Fruit fly (Drosophila melanogaster) whole organism, prepupa: ENCODE results near the gene CG2608.
A peak's percentile ranks its signal among the peaks of the same experiment; 100 is the strongest.

Source experiments
- Blimp-1 ChIP-seq: fragments of 200-800 bp; sonication (Bioruptor generic); optimal IDR thresholded peaks from 3 replicates; lab custom pipeline; 2017; ENCODE audit warnings: missing biosample characterization, missing genetic modification characterization, mild to moderate bottlenecking, moderate library complexity, missing genetic modification reagents
- CG10669 ChIP-seq: fragments of 200-800 bp; sonication (Bioruptor generic); optimal IDR thresholded peaks from 3 replicates; lab custom pipeline; 2018; ENCODE audit warnings: missing biosample characterization, mild to moderate bottlenecking, missing genetic modification characterization, moderate library complexity
- CG11294 ChIP-seq: fragments of 200-800 bp; sonication (Bioruptor generic); IDR thresholded peaks from 2 replicates; pipeline ENCODE4 v1.3.6; 2022; ENCODE audit warnings: missing biosample characterization, missing genetic modification characterization
- CG11762 ChIP-seq: fragments of 200-800 bp; sonication (Bioruptor generic); optimal IDR thresholded peaks from 3 replicates; lab custom pipeline; 2016; ENCODE audit warnings: missing biosample characterization, missing genetic modification characterization; ENCODE audit not compliant: insufficient read depth
- CG11902 ChIP-seq: fragments of 200-800 bp; sonication (Bioruptor generic); optimal IDR thresholded peaks from 3 replicates; lab custom pipeline; 2016; ENCODE audit warnings: missing biosample characterization, missing genetic modification characterization
- CG15336 ChIP-seq: fragments of 200-800 bp; sonication (Bioruptor generic); IDR thresholded peaks from 2 replicates; pipeline ENCODE4 v1.3.6; 2022; ENCODE audit warnings: missing biosample characterization, missing genetic modification characterization
- CG1621 ChIP-seq: fragments of 200-800 bp; sonication (Bioruptor generic); optimal IDR thresholded peaks from 3 replicates; lab custom pipeline; 2018; ENCODE audit warnings: missing biosample characterization, mild to moderate bottlenecking, missing genetic modification characterization
- CG16779 ChIP-seq: fragments of 200-800 bp; sonication (Bioruptor generic); optimal IDR thresholded peaks from 3 replicates; lab custom pipeline; 2017; ENCODE audit warnings: missing biosample characterization, mild to moderate bottlenecking, missing genetic modification characterization
- CG3032 ChIP-seq: fragments of 200-800 bp; optimal IDR thresholded peaks from 2 replicates; lab custom pipeline; 2019; ENCODE audit warnings: missing biosample characterization, mild to moderate bottlenecking, missing genetic modification characterization, moderate library complexity
- CG31627 ChIP-seq: fragments of 200-800 bp; sonication (Bioruptor generic); optimal IDR thresholded peaks from 3 replicates; lab custom pipeline; 2016; ENCODE audit warnings: missing biosample characterization, missing genetic modification characterization
- CG32006 ChIP-seq: fragments of 200-800 bp; sonication (Bioruptor generic); optimal IDR thresholded peaks from 3 replicates; lab custom pipeline; 2017; ENCODE audit warnings: missing biosample characterization, mild to moderate bottlenecking, missing genetic modification characterization
- CG4318 ChIP-seq: fragments of 200-800 bp; sonication (Bioruptor generic); optimal IDR thresholded peaks from 3 replicates; lab custom pipeline; 2017; ENCODE audit warnings: missing biosample characterization, mild to moderate bottlenecking, missing genetic modification characterization
- CG6163 ChIP-seq: fragments of 200-800 bp; sonication (Bioruptor generic); IDR thresholded peaks from 3 replicates; pipeline ENCODE4 v1.3.6; 2022; ENCODE audit warnings: missing biosample characterization, missing genetic modification characterization
- CG6792 ChIP-seq: fragments of 200-800 bp; sonication (Bioruptor generic); optimal IDR thresholded peaks from 3 replicates; lab custom pipeline; 2016; ENCODE audit warnings: missing biosample characterization, missing genetic modification characterization
- CG6808 ChIP-seq: fragments of 200-800 bp; sonication (Bioruptor generic); optimal IDR thresholded peaks from 3 replicates; lab custom pipeline; 2017; ENCODE audit warnings: missing biosample characterization, missing genetic modification characterization, mild to moderate bottlenecking, moderate library complexity, missing genetic modification reagents
- CG6854 ChIP-seq: fragments of 200-800 bp; sonication (Bioruptor generic); optimal IDR thresholded peaks from 2 replicates; lab custom pipeline; 2017; ENCODE audit warnings: missing biosample characterization, mild to moderate bottlenecking, missing genetic modification characterization
- CG7368 ChIP-seq: fragments of 200-800 bp; sonication (Bioruptor generic); optimal IDR thresholded peaks from 3 replicates; lab custom pipeline; 2016; ENCODE audit warnings: missing biosample characterization, missing genetic modification characterization
- CG8119 ChIP-seq: fragments of 200-800 bp; sonication (Bioruptor generic); IDR thresholded peaks from 3 replicates; pipeline ENCODE4 v1.3.6; 2022; ENCODE audit warnings: missing biosample characterization, missing genetic modification characterization
- CG8319 ChIP-seq: fragments of 200-800 bp; sonication (Bioruptor generic); optimal IDR thresholded peaks from 3 replicates; lab custom pipeline; 2016; ENCODE audit warnings: missing biosample characterization, missing genetic modification characterization
- CG8632 ChIP-seq: fragments of 200-800 bp; sonication (Bioruptor generic); optimal IDR thresholded peaks from 3 replicates; lab custom pipeline; 2016; ENCODE audit warnings: missing biosample characterization, missing genetic modification characterization
- Eip75B ChIP-seq: fragments of 200-800 bp; sonication (Bioruptor generic); optimal IDR thresholded peaks from 3 replicates; lab custom pipeline; 2016; ENCODE audit warnings: missing biosample characterization, missing genetic modification characterization
- Ets96B ChIP-seq: fragments of 200-800 bp; optimal IDR thresholded peaks from 2 replicates; lab custom pipeline; 2019; ENCODE audit warnings: missing biosample characterization, mild to moderate bottlenecking, missing genetic modification characterization, moderate library complexity
- Gug ChIP-seq: fragments of 200-800 bp; sonication (Bioruptor generic); IDR thresholded peaks from 2 replicates; pipeline ENCODE4 v1.3.6; 2022; ENCODE audit warnings: missing biosample characterization, missing genetic modification characterization
- Hr38 ChIP-seq: sonication (Bioruptor generic); optimal IDR thresholded peaks from 2 replicates; lab custom pipeline; 2016; ENCODE audit warnings: missing biosample characterization, missing genetic modification characterization
- Hr39 ChIP-seq: fragments of 200-800 bp; sonication (Bioruptor generic); optimal IDR thresholded peaks from 2 replicates; lab custom pipeline; 2016; ENCODE audit warnings: missing biosample characterization, missing genetic modification characterization
- Lpt ChIP-seq: fragments of 200-800 bp; sonication (Bioruptor generic); optimal IDR thresholded peaks from 3 replicates; lab custom pipeline; 2016; ENCODE audit warnings: missing biosample characterization, missing genetic modification characterization
- Met ChIP-seq: fragments of 200-800 bp; sonication (Bioruptor generic); optimal IDR thresholded peaks from 3 replicates; lab custom pipeline; 2016; ENCODE audit warnings: missing biosample characterization, missing genetic modification characterization
- Smox ChIP-seq: fragments of 200-800 bp; sonication (Bioruptor generic); optimal IDR thresholded peaks from 3 replicates; lab custom pipeline; 2016; ENCODE audit warnings: missing biosample characterization, missing genetic modification characterization
- Sox102F ChIP-seq: fragments of 200-800 bp; sonication (Bioruptor generic); optimal IDR thresholded peaks from 2 replicates; lab custom pipeline; 2016; ENCODE audit warnings: missing biosample characterization, mild to moderate bottlenecking, missing genetic modification characterization
- Sox15 ChIP-seq: fragments of 200-800 bp; sonication (Bioruptor generic); optimal IDR thresholded peaks from 3 replicates; lab custom pipeline; 2016; ENCODE audit warnings: missing biosample characterization, missing genetic modification characterization
- achi ChIP-seq: fragments of 200-800 bp; sonication (Bioruptor generic); optimal IDR thresholded peaks from 3 replicates; lab custom pipeline; 2016; ENCODE audit warnings: missing biosample characterization, missing genetic modification characterization
- acj6 ChIP-seq: fragments of 200-800 bp; sonication (Bioruptor generic); optimal IDR thresholded peaks from 3 replicates; lab custom pipeline; 2016; ENCODE audit warnings: missing biosample characterization, missing genetic modification characterization
- cyc ChIP-seq: fragments of 200-800 bp; sonication (Bioruptor generic); optimal IDR thresholded peaks from 3 replicates; lab custom pipeline; 2016; ENCODE audit warnings: missing biosample characterization, missing genetic modification characterization
- dac ChIP-seq: fragments of 200-800 bp; sonication (Bioruptor generic); optimal IDR thresholded peaks from 2 replicates; lab custom pipeline; 2017; ENCODE audit warnings: missing biosample characterization, mild to moderate bottlenecking, missing genetic modification characterization
- eg ChIP-seq: fragments of 200-800 bp; sonication (Bioruptor generic); IDR thresholded peaks from 3 replicates; pipeline ENCODE4 v1.3.6; 2022; ENCODE audit warnings: missing biosample characterization, missing genetic modification characterization
- esn ChIP-seq: fragments of 200-800 bp; sonication (Bioruptor generic); optimal IDR thresholded peaks from 2 replicates; lab custom pipeline; 2016; ENCODE audit warnings: missing biosample characterization, mild to moderate bottlenecking, missing genetic modification characterization, moderate library complexity
- fd59A ChIP-seq: fragments of 200-800 bp; sonication (Bioruptor generic); optimal IDR thresholded peaks from 2 replicates; lab custom pipeline; 2017; ENCODE audit warnings: missing biosample characterization, mild to moderate bottlenecking, missing genetic modification characterization, missing genetic modification reagents
- fkh ChIP-seq: fragments of 200-800 bp; sonication (Bioruptor generic); optimal IDR thresholded peaks from 3 replicates; lab custom pipeline; 2017; ENCODE audit warnings: missing biosample characterization, mild to moderate bottlenecking, missing genetic modification characterization, moderate library complexity
- lz ChIP-seq: fragments of 200-800 bp; sonication (Bioruptor generic); optimal IDR thresholded peaks from 3 replicates; lab custom pipeline; 2016; ENCODE audit warnings: missing biosample characterization, missing genetic modification characterization
- net ChIP-seq: fragments of 200-800 bp; sonication (Bioruptor generic); optimal IDR thresholded peaks from 3 replicates; lab custom pipeline; 2016; ENCODE audit warnings: missing biosample characterization, missing genetic modification characterization
- salr ChIP-seq, 2 experiments: fragments of 200-800 bp; sonication (Bioruptor generic); optimal IDR thresholded peaks; 3 replicates each; lab custom pipeline; 2016 to 2018; ENCODE audit warnings: missing biosample characterization in 2 of 2, missing genetic modification characterization in 2 of 2, mild to moderate bottlenecking in 1 of 2
- spab ChIP-seq: fragments of 200-800 bp; sonication (Bioruptor generic); optimal IDR thresholded peaks from 2 replicates; lab custom pipeline; 2017; ENCODE audit warnings: missing biosample characterization, mild to moderate bottlenecking, missing genetic modification characterization, missing genetic modification reagents
- ss ChIP-seq, 2 experiments: fragments of 200-800 bp; sonication (Bioruptor generic); optimal IDR thresholded peaks; 2 replicates in 1 of 2; 3 replicates in 1 of 2; lab custom pipeline; 2017 to 2018; ENCODE audit warnings: mild to moderate bottlenecking in 2 of 2, missing biosample characterization in 2 of 2, missing genetic modification characterization in 2 of 2, moderate library complexity in 1 of 2
- svp ChIP-seq: fragments of 200-800 bp; sonication (Bioruptor generic); peaks from one replicate; lab custom pipeline; 2016; ENCODE audit warnings: missing biosample characterization, missing genetic modification characterization

Gene CG2608

dm6 chr2L:20649891-20650290 is 4.3 kb downstream of the CG2608 start, which contains the start of gene CG2611 (continued):
- no peak for TF ChIP-seq ss (GFP tag; optimal IDR thresholded peaks at IDR 0.05; lab: Kevin White, UChicago)
- no peak for TF ChIP-seq CG8119 (GFP tag; lab: Robert Waterston, UW)
- peak; percentile 53 for TF ChIP-seq acj6 (GFP tag; lab: Kevin White, UChicago)
- no peak for TF ChIP-seq CG6808
- no peak for TF ChIP-seq dac (GFP tag; lab: Kevin White, UChicago)
- TF ChIP-seq achi: peak; percentile 48
- TF ChIP-seq svp: peak; percentile 61
- no peak for TF ChIP-seq CG16779 (tag; lab: Kevin White, UChicago)
- TF ChIP-seq CG8319 (GFP tag; lab: Kevin White, UChicago): no peak
- peak; percentile 51 for TF ChIP-seq cyc (GFP tag; lab: Kevin White, UChicago)
- no peak for TF ChIP-seq Hr38 (GFP tag; lab: Kevin White, UChicago)
- TF ChIP-seq Smox (GFP tag; lab: Kevin White, UChicago): no peak
- TF ChIP-seq Ets96B (tag; lab: Kevin White, UChicago): peak; percentile 35
- TF ChIP-seq fd59A: no peak
- no peak for TF ChIP-seq CG6854 (GFP tag; lab: Kevin White, UChicago)
- no peak for TF ChIP-seq CG11294
- no peak for TF ChIP-seq CG4318 (GFP tag; lab: Kevin White, UChicago)
- TF ChIP-seq CG6792 (GFP tag; lab: Kevin White, UChicago): no peak
- 0 out of 3 replicates have a peak, but pooled peaks have one; percentile 30 for TF ChIP-seq eg
- no peak for TF ChIP-seq CG7368 (GFP tag; lab: Kevin White, UChicago)
- no peak for TF ChIP-seq CG11762
- TF ChIP-seq Blimp-1 (GFP tag; lab: Kevin White, UChicago): no peak
- TF ChIP-seq CG8632 (GFP tag; lab: Kevin White, UChicago): no peak
- TF ChIP-seq CG1621 (tag; lab: Kevin White, UChicago): no peak
- no peak for TF ChIP-seq CG10669 (GFP tag; lab: Kevin White, UChicago)
- no peak for TF ChIP-seq spab (GFP tag; lab: Kevin White, UChicago)
- TF ChIP-seq CG32006 (GFP tag; lab: Kevin White, UChicago): no peak
- no peak for TF ChIP-seq Sox102F (GFP tag; lab: Kevin White, UChicago)
- no peak for TF ChIP-seq Met (GFP tag; lab: Kevin White, UChicago)
- TF ChIP-seq Eip75B (GFP tag; lab: Kevin White, UChicago): no peak
- no peak for TF ChIP-seq net (GFP tag; lab: Kevin White, UChicago)
- TF ChIP-seq Gug (GFP tag; lab: Robert Waterston, UW): no peak
- TF ChIP-seq fkh (GFP tag; lab: Kevin White, UChicago): peak; percentile 96

DNA sequence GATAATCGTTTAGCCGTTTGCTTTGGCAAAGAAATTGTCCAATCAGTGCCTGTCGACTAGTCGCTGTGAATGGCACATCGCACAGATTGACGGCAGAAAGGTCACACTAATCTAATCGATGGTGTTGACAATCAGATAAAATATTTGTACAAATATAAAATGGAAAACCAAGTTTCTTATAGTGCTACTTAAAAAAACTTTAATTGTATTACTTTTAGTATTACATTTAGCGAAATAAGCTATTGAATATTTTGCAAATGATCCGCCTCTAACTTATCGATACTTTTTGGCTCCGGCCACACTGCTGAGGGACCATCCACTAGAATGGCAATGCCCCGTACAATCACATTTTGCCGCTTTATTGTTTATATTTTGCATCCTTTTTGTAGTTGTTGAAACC is 10.5 kb downstream of the CG2608 start, which contains the start of the genes brun and CG2614:
Gene brun (minus strand): TSS at position 69 of the 400 bp plus-strand sequence.
Gene CG2614 (plus strand): TSS at position 317 of the 400 bp plus-strand sequence.
- no peak for TF ChIP-seq Eip75B (GFP tag; lab: Kevin White, UChicago)
- peak; percentile 31; the same call in 1 of the 2 replicates for TF ChIP-seq CG11294
- peak; percentile 76 for TF ChIP-seq lz (GFP tag; lab: Kevin White, UChicago)
- TF ChIP-seq esn (GFP tag; lab: Kevin White, UChicago): peak; percentile 67
- peak; percentile 52 for TF ChIP-seq CG3032 (tag; lab: Kevin White, UChicago)
- TF ChIP-seq CG31627 (GFP tag; lab: Kevin White, UChicago): peak; percentile 77
- TF ChIP-seq CG32006 (GFP tag; lab: Kevin White, UChicago): no peak
- TF ChIP-seq CG6163 (GFP tag; lab: Robert Waterston, UW): peak; percentile 44; the same call in 1 of the 3 replicates
- TF ChIP-seq Lpt: peak; percentile 19
- peak; percentile 43; the same call in 1 of the 2 replicates for TF ChIP-seq CG15336 (GFP tag; lab: Robert Waterston, UW)
- no peak for TF ChIP-seq salr (GFP tag; optimal IDR thresholded peaks at IDR 0.05; lab: Kevin White, UChicago)
- TF ChIP-seq CG11762: peak; percentile 26
- TF ChIP-seq Hr39 (GFP tag; lab: Kevin White, UChicago): peak; percentile 79
- no peak for TF ChIP-seq spab (GFP tag; lab: Kevin White, UChicago)
- TF ChIP-seq CG11902 (GFP tag; lab: Kevin White, UChicago): peak; percentile 35
- TF ChIP-seq ss (GFP tag; optimal IDR thresholded peaks at IDR 0.05; lab: Kevin White, UChicago): no peak
- peak; percentile 49 for TF ChIP-seq Sox15 (GFP tag; lab: Kevin White, UChicago)
- TF ChIP-seq eg: 0 out of 3 replicates have a peak, but pooled peaks have one; percentile 36
- peak; percentile 32; the same call in 1 of the 2 replicates for TF ChIP-seq Gug (GFP tag; lab: Robert Waterston, UW)
- peak; percentile 65 for TF ChIP-seq cyc (GFP tag; lab: Kevin White, UChicago)
